Fruit fly (Drosophila melanogaster) whole organism, embryonic: ENCODE results near the gene holn1.

ENCODE experiments used
- CG10462 ChIP-seq: fragments of 200-800 bp; sonication (Bioruptor generic); optimal IDR thresholded peaks from 2 replicates; lab custom pipeline; 2016; ENCODE audit warnings: missing biosample characterization, missing genetic modification characterization
- CG11560 ChIP-seq: fragments of 200-800 bp; sonication (Bioruptor generic); IDR thresholded peaks from 3 replicates; pipeline ENCODE4 v1.3.6; 2022; ENCODE audit warnings: missing biosample characterization, missing genetic modification characterization
- CG12104 ChIP-seq: fragments of 200-800 bp; sonication (Bioruptor generic); optimal IDR thresholded peaks from 3 replicates; lab custom pipeline; 2016; ENCODE audit warnings: missing biosample characterization, missing genetic modification characterization
- CG12219 ChIP-seq: fragments of 200-800 bp; sonication (Bioruptor generic); optimal IDR thresholded peaks from 3 replicates; lab custom pipeline; 2018; ENCODE audit warnings: missing biosample characterization, mild to moderate bottlenecking, missing genetic modification characterization
- CG13123 ChIP-seq: fragments of 200-800 bp; sonication (Bioruptor generic); optimal IDR thresholded peaks from 2 replicates; lab custom pipeline; 2016; ENCODE audit warnings: missing biosample characterization, missing genetic modification characterization
- CG13624 ChIP-seq: fragments of 200-800 bp; sonication (Bioruptor generic); optimal IDR thresholded peaks from 2 replicates; lab custom pipeline; 2016; ENCODE audit warnings: missing biosample characterization, missing genetic modification characterization
- CG14965 ChIP-seq: fragments of 200-800 bp; sonication (Bioruptor generic); optimal IDR thresholded peaks from 2 replicates; lab custom pipeline; 2016; ENCODE audit warnings: missing biosample characterization, missing genetic modification characterization, borderline replicate concordance
- CG1529 ChIP-seq: fragments of 200-800 bp; sonication (Bioruptor generic); optimal IDR thresholded peaks from 3 replicates; lab custom pipeline; 2018; ENCODE audit warnings: missing biosample characterization, missing genetic modification characterization
- CG1832 ChIP-seq: fragments of 200-800 bp; sonication (Bioruptor generic); optimal IDR thresholded peaks from 2 replicates; lab custom pipeline; 2017; ENCODE audit warnings: missing biosample characterization, mild to moderate bottlenecking, missing genetic modification characterization, inconsistent platforms
- CG30403 ChIP-seq: fragments of 200-800 bp; sonication (Bioruptor generic); optimal IDR thresholded peaks from 3 replicates; lab custom pipeline; 2016; ENCODE audit warnings: missing biosample characterization, missing genetic modification characterization
- CG3726 ChIP-seq: fragments of 200-800 bp; sonication (Bioruptor generic); IDR thresholded peaks from 3 replicates; pipeline ENCODE4, ENCODE4 v1.3.6; 2022; ENCODE audit warnings: missing biosample characterization, missing genetic modification characterization
- CG4404 ChIP-seq: fragments of 200-800 bp; sonication (Bioruptor generic); IDR thresholded peaks from 2 replicates; pipeline ENCODE4 v1.3.6; 2022; ENCODE audit warnings: missing biosample characterization, missing genetic modification characterization
- CG5953 ChIP-seq: fragments of 200-800 bp; sonication (Bioruptor generic); IDR thresholded peaks from 2 replicates; pipeline ENCODE4 v1.3.6; 2022; ENCODE audit warnings: missing biosample characterization, missing genetic modification characterization
- CG6765 ChIP-seq: fragments of 200-800 bp; sonication (Bioruptor generic); optimal IDR thresholded peaks from 3 replicates; lab custom pipeline; 2017; ENCODE audit warnings: missing biosample characterization, mild to moderate bottlenecking, missing genetic modification characterization
- CG7839 ChIP-seq: fragments of 200-800 bp; sonication (Bioruptor generic); optimal IDR thresholded peaks from 3 replicates; lab custom pipeline; 2018; ENCODE audit warnings: missing biosample characterization, mild to moderate bottlenecking, missing genetic modification characterization, moderate library complexity
- CG8359 ChIP-seq: fragments of 200-800 bp; sonication (Bioruptor generic); optimal IDR thresholded peaks from 2 replicates; lab custom pipeline; 2017; ENCODE audit warnings: missing biosample characterization, mild to moderate bottlenecking, missing genetic modification characterization, borderline replicate concordance
- Chrac-16 ChIP-seq: fragments of 200-800 bp; sonication (Bioruptor generic); optimal IDR thresholded peaks from 3 replicates; lab custom pipeline; 2016; ENCODE audit warnings: missing biosample characterization, missing genetic modification characterization
- CrebB ChIP-seq: fragments of 200-800 bp; sonication (Bioruptor generic); optimal IDR thresholded peaks from 3 replicates; lab custom pipeline; 2018; ENCODE audit warnings: missing biosample characterization, mild to moderate bottlenecking, missing genetic modification characterization
- Dbx ChIP-seq: fragments of 200-800 bp; sonication (Bioruptor generic); IDR thresholded peaks from 3 replicates; pipeline ENCODE4 v1.3.6; 2022; ENCODE audit warnings: missing biosample characterization, missing genetic modification characterization
- Dref ChIP-seq: fragments of 200-800 bp; sonication (Bioruptor generic); IDR thresholded peaks from 2 replicates; pipeline ENCODE4 v1.3.6; 2022; ENCODE audit warnings: missing biosample characterization, missing genetic modification characterization
- Ets97D ChIP-seq: fragments of 200-800 bp; sonication (Bioruptor generic); optimal IDR thresholded peaks from 3 replicates; lab custom pipeline; 2016; ENCODE audit warnings: missing biosample characterization, missing genetic modification characterization
- HHEX ChIP-seq: fragments of 200-800 bp; sonication (Bioruptor generic); optimal IDR thresholded peaks from 3 replicates; lab custom pipeline; 2017; ENCODE audit warnings: missing biosample characterization, mild to moderate bottlenecking, missing genetic modification characterization, missing genetic modification reagents
- HLH3B ChIP-seq: fragments of 200-800 bp; sonication (Bioruptor generic); IDR thresholded peaks from 2 replicates; pipeline ENCODE4 v1.3.6; 2022; ENCODE audit warnings: missing biosample characterization, missing genetic modification characterization
- MBD-R2 ChIP-seq: fragments of 200-800 bp; sonication (Bioruptor generic); IDR thresholded peaks from 2 replicates; pipeline ENCODE4 v1.3.6; 2022; ENCODE audit warnings: missing biosample characterization, missing genetic modification characterization
- Med ChIP-seq: fragments of 200-800 bp; sonication (Bioruptor generic); peaks from one replicate; lab custom pipeline; 2016; ENCODE audit warnings: missing biosample characterization, missing genetic modification characterization, mild to moderate bottlenecking, inconsistent platforms, moderate library complexity
- Nf-YB ChIP-seq: fragments of 200-800 bp; sonication (Bioruptor generic); optimal IDR thresholded peaks from 3 replicates; lab custom pipeline; 2019; ENCODE audit warnings: missing biosample characterization, mild to moderate bottlenecking, missing genetic modification characterization, moderate library complexity
- Opbp ChIP-seq: fragments of 200-800 bp; sonication (Bioruptor generic); IDR thresholded peaks from 3 replicates; pipeline ENCODE4 v1.3.6; 2022; ENCODE audit warnings: missing biosample characterization, missing genetic modification characterization; ENCODE audit not compliant: partially characterized antibody
- Poxn ChIP-seq: fragments of 200-800 bp; sonication (Bioruptor generic); IDR thresholded peaks from 2 replicates; pipeline ENCODE4 v1.3.6; 2022; ENCODE audit warnings: missing biosample characterization, missing genetic modification characterization
- Ssrp ChIP-seq: fragments of 200-800 bp; sonication (Bioruptor generic); optimal IDR thresholded peaks from 2 replicates; lab custom pipeline; 2018; ENCODE audit warnings: missing biosample characterization, mild to moderate bottlenecking, missing genetic modification characterization, moderate library complexity
- amos ChIP-seq: fragments of 200-800 bp; sonication (Bioruptor generic); IDR thresholded peaks from 2 replicates; pipeline ENCODE4 v1.3.6; 2022; ENCODE audit warnings: missing biosample characterization, missing genetic modification characterization; ENCODE audit not compliant: partially characterized antibody
- ato ChIP-seq: fragments of 200-800 bp; sonication (Bioruptor generic); IDR thresholded peaks from 2 replicates; pipeline ENCODE4 v1.3.6; 2022; ENCODE audit warnings: missing biosample characterization, missing genetic modification characterization; ENCODE audit not compliant: partially characterized antibody
- ci ChIP-seq: fragments of 200-800 bp; sonication (Bioruptor generic); IDR thresholded peaks from 3 replicates; pipeline ENCODE4 v1.3.6; 2022; ENCODE audit warnings: missing biosample characterization, missing genetic modification characterization
- crol ChIP-seq: fragments of 200-800 bp; sonication (Bioruptor generic); IDR thresholded peaks from 2 replicates; pipeline ENCODE4 v1.3.6; 2022; ENCODE audit warnings: missing biosample characterization, missing genetic modification characterization
- crp ChIP-seq, 2 experiments: fragments of 200-800 bp; sonication (Bioruptor generic); optimal IDR thresholded peaks; 2 replicates in 1 of 2; 3 replicates in 1 of 2; lab custom pipeline; 2017; ENCODE audit warnings: missing biosample characterization in 2 of 2, missing genetic modification characterization in 2 of 2, mild to moderate bottlenecking in 1 of 2, moderate library complexity in 1 of 2
- dm ChIP-seq: fragments of 200-800 bp; sonication (Bioruptor generic); optimal IDR thresholded peaks from 3 replicates; lab custom pipeline; 2016; ENCODE audit warnings: missing biosample characterization, missing genetic modification characterization
- ems ChIP-seq: fragments of 200-800 bp; sonication (Bioruptor generic); optimal IDR thresholded peaks from 3 replicates; lab custom pipeline; 2016; ENCODE audit warnings: missing biosample characterization, missing genetic modification characterization
- eve ChIP-seq, 2 experiments: fragments of >200 bp; optimal IDR thresholded peaks; 2 replicates each; lab custom pipeline; 2017; ENCODE audit warnings: missing biosample characterization in 2 of 2, missing genetic modification characterization in 2 of 2
- hb ChIP-seq: fragments of 200-800 bp; sonication (Bioruptor generic); IDR thresholded peaks from 3 replicates; pipeline ENCODE4 v1.3.6; 2022; ENCODE audit warnings: missing biosample characterization, missing genetic modification characterization; ENCODE audit not compliant: partially characterized antibody
- nom ChIP-seq: fragments of 200-800 bp; sonication (Bioruptor generic); optimal IDR thresholded peaks from 2 replicates; lab custom pipeline; 2017; ENCODE audit warnings: missing biosample characterization, missing genetic modification characterization, mild to moderate bottlenecking, moderate library complexity, missing genetic modification reagents
- peb ChIP-seq: fragments of 200-800 bp; sonication (Bioruptor generic); IDR thresholded peaks from 2 replicates; pipeline ENCODE4 v1.3.6; 2022; ENCODE audit warnings: missing biosample characterization, missing genetic modification characterization
- pho ChIP-seq: fragments of 200-800 bp; sonication (Bioruptor generic); optimal IDR thresholded peaks from 2 replicates; lab custom pipeline; 2016; ENCODE audit warnings: missing biosample characterization, missing genetic modification characterization
- so ChIP-seq: fragments of 200-800 bp; sonication (Bioruptor generic); IDR thresholded peaks from 3 replicates; pipeline ENCODE4 v1.3.6; 2022; ENCODE audit warnings: missing biosample characterization, missing genetic modification characterization
- z ChIP-seq: fragments of 200-800 bp; sonication (Bioruptor generic); IDR thresholded peaks from 3 replicates; pipeline ENCODE4 v1.3.6; 2022; ENCODE audit warnings: missing biosample characterization, missing genetic modification characterization
- zen2 ChIP-seq: fragments of 200-800 bp; sonication (Bioruptor generic); IDR thresholded peaks from 3 replicates; pipeline ENCODE4 v1.3.6; 2022; ENCODE audit warnings: missing biosample characterization, missing genetic modification characterization; ENCODE audit not compliant: partially characterized antibody
- zfh2 ChIP-seq: fragments of 200-800 bp; sonication (Bioruptor generic); optimal IDR thresholded peaks from 2 replicates; lab custom pipeline; 2016; ENCODE audit warnings: missing biosample characterization, missing genetic modification characterization

holn1 gene

dm6 chr2L:10422643-10423606, 12.9 kb upstream of the holn1 start, which contains the start of the genes pie and Wdfy2 (continued):
- TF ChIP-seq pho (GFP tag; lab: Kevin White, UChicago): no peak
- no peak for TF ChIP-seq CG1529 (GFP tag; lab: Kevin White, UChicago)
- TF ChIP-seq eve (GFP tag; optimal IDR thresholded peaks at IDR 0.05; lab: Kevin White, UChicago): no peak
- peak; percentile 40; the same call in 1 of the 2 replicates for TF ChIP-seq MBD-R2
- TF ChIP-seq HLH3B (GFP tag; lab: Robert Waterston, UW): no peak
- TF ChIP-seq, all 482 proteins: peak for 46

- TF ChIP-seq Ssrp (tag; lab: Kevin White, UChicago) (no peak), HHEX (GFP tag; lab: Kevin White, UChicago) (no peak), nom (no peak), Med (GFP tag; lab: Kevin White, UChicago) (peak; percentile 62), ems (no peak), dm (no peak), hb (GFP tag; lab: Robert Waterston, UW) (peak; percentile 55; the same call in 1 of the 3 replicates), CG10462 (GFP tag; lab: Kevin White, UChicago) (no peak), CG1832 (GFP tag; lab: Kevin White, UChicago) (peak; percentile 9), CG4404 (GFP tag; lab: Robert Waterston, UW) (0 out of 2 replicates have a peak, but pooled peaks have one; percentile 13), CG8359 (GFP tag; lab: Kevin White, UChicago) (no peak), CG11560 (tag; lab: Robert Waterston, UW) (peak; percentile 43; the same call in 1 of the 3 replicates), Dref (GFP tag; lab: Robert Waterston, UW) (0 out of 2 replicates have a peak, but pooled peaks have one; percentile 6), crp (GFP tag; optimal IDR thresholded peaks at IDR 0.05; lab: Kevin White, UChicago) (no peak), CG13123 (GFP tag; lab: Kevin White, UChicago) (no peak), amos (GFP tag; lab: Robert Waterston, UW) (0 out of 2 replicates have a peak, but pooled peaks have one; percentile 16), CG5953 (GFP tag; lab: Robert Waterston, UW) (0 out of 2 replicates have a peak, but pooled peaks have one; percentile 12), Opbp (GFP tag; lab: Robert Waterston, UW) (0 out of 3 replicates have a peak, but pooled peaks have one; percentile 4), ato (GFP tag; lab: Robert Waterston, UW) (0 out of 2 replicates have a peak, but pooled peaks have one; percentile 13), CG3726 (GFP tag; lab: Robert Waterston, UW) (0 out of 3 replicates have a peak, but pooled peaks have one; percentile 16), CG14965 (peak; percentile 6)
These were observed 10.2 kb upstream of the holn1 start for dm6 chr2L:10425599-10425998.

- TF ChIP-seq peb (no peak), CG13624 (GFP tag; lab: Kevin White, UChicago) (peak; percentile 33), Ets97D (GFP tag; lab: Kevin White, UChicago) (peak; percentile 83), zfh2 (GFP tag; lab: Kevin White, UChicago) (no peak), Chrac-16 (GFP tag; lab: Kevin White, UChicago) (peak; percentile 7), so (GFP tag; lab: Robert Waterston, UW) (no peak), Nf-YB (GFP tag; lab: Kevin White, UChicago) (no peak), CG12104 (GFP tag; lab: Kevin White, UChicago) (no peak), zen2 (GFP tag; lab: Robert Waterston, UW) (peak; percentile 66), z (GFP tag; lab: Robert Waterston, UW) (no peak), CG12219 (no peak), CG30403 (GFP tag; lab: Kevin White, UChicago) (peak; percentile 44), Poxn (no peak), crol (GFP tag; lab: Robert Waterston, UW) (no peak), Dbx (no peak), CG6765 (GFP tag; lab: Kevin White, UChicago) (no peak), ci (no peak), CrebB (tag; lab: Kevin White, UChicago) (peak; percentile 15), CG7839 (no peak)
These were observed 9.2 kb upstream of the holn1 start, which contains the start of the genes SmB and KdelR for dm6 chr2L:10426534-10427048. Gene SmB, minus strand, starts transcription at chr2L:10426627. Gene KdelR, plus strand, starts transcription at chr2L:10426887.
